Fruit fly (Drosophila melanogaster) whole organism, larva: Measurements from ENCODE around the gene Wdr81.
"Not testable (repeated sequence)": the region's sequence is repeated elsewhere in the genome, so short reads cannot be mapped to it uniquely, and the experiment has no call there.

Source experiments
- noc ChIP-seq: fragments of 200-800 bp; sonication (Bioruptor generic); optimal IDR thresholded peaks from 3 replicates; lab custom pipeline; 2019; ENCODE audit warnings: missing biosample characterization, mild to moderate bottlenecking, missing genetic modification characterization, moderate library complexity

Wdr81 gene

dm6 chr2L:12010100-12010876 is 10.5 kb downstream of the Wdr81 start:
- peak; percentile 78 for TF ChIP-seq noc

- no peak for TF ChIP-seq noc
Observed at dm6 chr2L:12007853-12008252, 12.9 kb downstream of the Wdr81 start, which contains the start of gene Rh5. TSS of gene Rh5 (plus strand) at chr2L:12008153.

DNA sequence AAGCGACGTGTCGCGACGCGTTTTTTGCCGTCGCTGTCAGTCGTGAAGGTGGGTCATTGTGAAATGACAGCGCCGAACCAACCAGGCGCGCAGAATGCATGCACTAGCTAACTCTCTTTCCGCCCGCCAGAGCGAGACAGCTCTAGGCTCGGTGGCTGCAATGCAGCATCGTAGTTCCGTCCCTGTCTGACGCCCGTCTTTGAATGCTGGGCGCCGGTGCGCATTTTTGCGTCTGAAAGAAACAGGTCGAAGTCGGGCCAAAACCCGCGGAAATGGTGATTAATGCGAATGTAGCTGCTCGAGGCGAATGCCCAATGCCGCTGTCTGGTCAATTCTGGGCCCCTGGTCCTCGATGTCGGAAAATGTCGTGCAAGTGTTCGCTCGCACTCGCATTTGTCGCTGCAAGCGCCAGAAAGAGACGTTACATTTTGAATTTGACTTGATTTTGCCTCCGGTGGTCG is 13.4 kb downstream of the Wdr81 start:
- peak; percentile 80 for TF ChIP-seq noc

DNA sequence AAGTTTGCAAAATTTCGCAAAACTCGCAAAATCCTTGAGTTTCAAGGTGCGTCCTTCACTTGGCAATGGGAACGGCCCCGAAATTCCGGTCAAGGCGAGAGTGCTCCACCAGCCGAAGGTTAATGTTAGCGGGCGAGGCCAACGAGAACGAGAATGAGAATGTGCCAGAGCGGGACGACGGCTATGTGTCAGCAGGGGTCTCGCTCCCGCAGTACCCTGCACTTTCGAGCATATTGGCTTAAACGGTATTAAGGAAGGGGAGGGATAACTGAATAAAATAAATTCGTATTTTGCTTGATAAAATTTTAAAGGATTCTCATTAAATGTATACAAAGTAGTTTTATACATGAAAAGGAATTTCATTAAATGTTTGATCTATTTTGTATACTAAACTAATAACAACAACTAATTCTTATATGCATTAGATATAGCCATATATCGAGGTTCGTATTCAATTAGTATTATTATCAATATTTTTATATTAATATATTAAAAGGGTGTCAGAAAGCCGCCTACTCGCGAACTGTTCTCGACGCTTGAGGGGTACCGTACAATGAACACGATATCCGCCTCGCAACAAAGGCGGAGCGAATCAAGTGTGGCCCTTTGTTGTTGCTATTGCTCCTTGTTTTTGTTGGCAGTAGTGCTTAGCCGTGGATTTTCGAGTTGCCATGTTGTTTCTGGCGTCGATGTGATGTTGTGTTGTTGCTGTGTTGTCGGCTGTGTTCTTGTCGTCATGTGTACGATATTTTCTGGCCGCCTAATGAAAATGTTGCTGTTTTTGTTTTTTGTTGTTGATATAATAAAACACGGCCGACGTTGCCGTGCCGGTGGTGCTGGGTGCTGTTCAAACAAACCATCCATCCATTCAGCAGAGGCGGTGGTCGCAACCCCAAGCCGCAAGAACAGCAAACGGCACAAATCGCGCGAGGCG is 14.1 kb downstream of the Wdr81 start:
- peak; percentile 96 for TF ChIP-seq noc

dm6 chr2L:12005436-12006396 is 15.0 kb downstream of the Wdr81 start:
- peak; percentile 3 for TF ChIP-seq noc

dm6 chr2L:12004211-12004979 is 16.4 kb downstream of the Wdr81 start:
- TF ChIP-seq noc: peak; percentile 42

DNA sequence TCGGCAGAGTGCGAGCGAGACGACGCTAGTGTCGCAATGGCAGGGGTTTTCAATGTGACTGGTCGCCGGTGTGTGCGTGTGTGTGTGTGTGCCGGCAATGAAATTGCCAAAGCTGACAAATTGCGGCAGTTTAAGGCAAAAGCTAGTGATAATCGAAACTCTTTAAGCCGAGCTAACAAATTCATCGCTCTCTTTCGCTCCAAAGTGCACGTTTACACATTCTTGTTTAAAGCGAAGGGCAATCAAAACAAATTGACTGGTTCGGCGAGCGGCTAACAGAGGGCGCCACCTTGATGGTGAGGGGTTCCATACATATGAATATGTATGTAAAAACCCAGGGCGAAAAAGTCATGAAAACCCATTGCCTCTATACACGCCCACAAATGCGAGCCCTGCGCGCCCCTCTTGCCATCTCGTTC is 17.0 kb downstream of the Wdr81 start:
- peak; percentile 78 for TF ChIP-seq noc

- peak; percentile 60 for TF ChIP-seq noc
Observed at dm6 chr2L:12002922-12003791, 17.6 kb downstream of the Wdr81 start.

dm6 chr2L:12002051-12002450 is 18.7 kb downstream of the Wdr81 start, which contains the start of gene Hacd1:
TSS of gene Hacd1 (minus strand) at chr2L:12002266.
- TF ChIP-seq noc: peak; percentile 36

dm6 chr2L:12001132-12001531 is 19.6 kb downstream of the Wdr81 start:
- TF ChIP-seq noc: no peak

DNA sequence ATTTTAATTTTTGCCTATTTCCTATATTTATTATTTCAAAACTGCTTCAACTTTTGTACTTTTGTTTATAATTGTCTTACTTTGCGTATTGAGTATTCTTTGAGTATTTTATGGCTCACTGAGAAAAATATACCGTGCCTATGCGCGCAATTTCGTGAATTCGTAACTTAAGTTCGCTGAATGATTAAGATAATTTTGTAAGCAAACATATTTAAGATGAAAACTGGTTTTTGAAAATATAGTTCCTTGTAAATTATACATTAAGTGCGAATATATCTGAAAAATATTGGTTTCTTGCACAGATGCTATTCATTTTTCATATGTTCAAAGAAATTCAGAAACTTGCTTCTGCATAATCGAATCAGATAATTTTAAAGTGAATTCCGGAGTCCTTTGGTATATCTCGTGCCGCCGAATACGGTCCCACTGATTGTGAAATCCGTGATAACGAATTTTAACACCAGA is 21.5 kb downstream of the Wdr81 start, which contains the start of the genes CG18787 and Nfs1:
Gene CG18787, minus strand, starts transcription at position 101 of the 465 bp plus-strand sequence.
Gene Nfs1, plus strand, starts transcription at position 415 of the 465 bp plus-strand sequence.
- TF ChIP-seq noc: not testable (repeated sequence)

DNA sequence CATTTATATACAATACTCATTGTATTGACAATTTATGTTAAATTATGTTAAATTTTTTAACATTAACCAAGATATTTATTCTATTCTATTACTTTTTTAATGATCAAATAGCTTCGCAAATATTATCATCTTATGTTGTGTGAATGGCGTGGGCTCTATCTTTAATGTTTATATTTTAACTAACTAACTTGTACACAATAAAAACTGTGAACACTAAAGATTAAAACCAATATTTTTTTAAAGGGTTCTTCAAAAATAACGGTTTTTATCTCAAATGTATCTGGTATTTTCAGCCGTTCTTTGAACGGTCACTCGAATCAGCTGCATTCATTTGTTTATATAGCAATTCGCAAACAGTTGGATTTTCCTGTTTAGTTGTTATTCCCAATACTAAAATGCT is 24.3 kb downstream of the Wdr81 start, which contains the start of gene Ada1-1:
Gene Ada1-1, plus strand, starts transcription at position 301 of the 400 bp plus-strand sequence.
- TF ChIP-seq noc: not testable (repeated sequence)

dm6 chr2L:11995332-11995790 is 25.4 kb downstream of the Wdr81 start, which contains the start of the genes CG18789 and Qtzl:
TSS of gene CG18789 (minus strand) at chr2L:11995432.
TSS of gene Qtzl (plus strand) at chr2L:11995740.
- TF ChIP-seq noc: not testable (repeated sequence)
